Worm (Caenorhabditis elegans) whole organism, mixed stage, embryonic: ENCODE measurements around the gene sru-18.
A peak's percentile ranks its signal among the peaks of the same experiment; 100 is the strongest.

Experiments used
- M03D4.4 ChIP-seq: sonication (generic microtip); optimal IDR thresholded peaks from 2 replicates; lab custom pipeline; 2017; ENCODE audit warnings: mild to moderate bottlenecking, missing genetic modification characterization, missing compliant biosample characterization
- bed-3 ChIP-seq: fragments of 200-800 bp; sonication (Bioruptor generic); optimal IDR thresholded peaks from 3 replicates; lab custom pipeline; 2018; ENCODE audit warnings: mild to moderate bottlenecking, missing genetic modification characterization, moderate library complexity, missing compliant biosample characterization
- blmp-1 ChIP-seq: fragments of 150-350 bp; optimal IDR thresholded peaks from 2 replicates; lab custom pipeline; 2014; ENCODE audit warnings: missing biosample characterization, missing genetic modification characterization
- ceh-39 ChIP-seq: fragments of 150-350 bp; optimal IDR thresholded peaks from 2 replicates; lab custom pipeline; 2014; ENCODE audit warnings: missing biosample characterization, missing genetic modification characterization
- ceh-43 ChIP-seq: fragments of 200-800 bp; sonication (Bioruptor generic); optimal IDR thresholded peaks from 2 replicates; lab custom pipeline; 2018; ENCODE audit warnings: mild to moderate bottlenecking, missing genetic modification characterization, moderate library complexity, missing compliant biosample characterization
- ceh-83 ChIP-seq: fragments of 200-800 bp; sonication (Bioruptor generic); optimal IDR thresholded peaks from 2 replicates; lab custom pipeline; 2018; ENCODE audit warnings: mild to moderate bottlenecking, missing genetic modification characterization, missing compliant biosample characterization
- ces-1 ChIP-seq: fragments of 150-350 bp; optimal IDR thresholded peaks from 2 replicates; lab custom pipeline; 2014; ENCODE audit warnings: missing biosample characterization, missing genetic modification reagents, missing genetic modification characterization
- cnd-1 ChIP-seq: fragments of 200-800 bp; sonication (Bioruptor generic); optimal IDR thresholded peaks from 2 replicates; lab custom pipeline; 2018; ENCODE audit warnings: mild to moderate bottlenecking, missing genetic modification characterization, missing compliant biosample characterization
- drap-1 ChIP-seq: fragments of 200-800 bp; sonication (Bioruptor generic); optimal IDR thresholded peaks from 3 replicates; lab custom pipeline; 2018; ENCODE audit warnings: mild to moderate bottlenecking, missing genetic modification characterization, missing compliant biosample characterization
- elt-1 ChIP-seq: sonication (generic microtip); optimal IDR thresholded peaks from 2 replicates; lab custom pipeline; 2017; ENCODE audit warnings: missing genetic modification characterization, mild to moderate bottlenecking, missing compliant biosample characterization, antibody characterized with exemption, moderate library complexity, borderline replicate concordance; ENCODE audit not compliant: insufficient read depth
- elt-3 ChIP-seq: fragments of 150-350 bp; optimal IDR thresholded peaks from 2 replicates; lab custom pipeline; 2014; ENCODE audit warnings: missing biosample characterization, missing genetic modification characterization
- flh-1 ChIP-seq: fragments of 200-800 bp; sonication (Bioruptor generic); optimal IDR thresholded peaks from 2 replicates; lab custom pipeline; 2018; ENCODE audit warnings: mild to moderate bottlenecking, missing genetic modification characterization, moderate library complexity, missing compliant biosample characterization
- ham-2 ChIP-seq: fragments of 200-800 bp; sonication (Bioruptor generic); optimal IDR thresholded peaks from 2 replicates; lab custom pipeline; 2018; ENCODE audit warnings: mild to moderate bottlenecking, missing genetic modification characterization, missing compliant biosample characterization
- lin-13 ChIP-seq: fragments of 150-350 bp; optimal IDR thresholded peaks from 2 replicates; lab custom pipeline; 2014; ENCODE audit warnings: missing biosample characterization, missing genetic modification characterization
- lin-32 ChIP-seq: fragments of 200-800 bp; sonication (Bioruptor generic); optimal IDR thresholded peaks from 2 replicates; lab custom pipeline; 2018; ENCODE audit warnings: mild to moderate bottlenecking, missing genetic modification characterization, missing compliant biosample characterization
- lsy-2 ChIP-seq: fragments of 150-350 bp; optimal IDR thresholded peaks from 2 replicates; lab custom pipeline; 2014; ENCODE audit warnings: missing biosample characterization, missing genetic modification characterization
- mab-5 ChIP-seq: fragments of 150-350 bp; optimal IDR thresholded peaks from 2 replicates; lab custom pipeline; 2014; ENCODE audit warnings: missing biosample characterization, missing genetic modification characterization
- mep-1 ChIP-seq: fragments of 150-350 bp; optimal IDR thresholded peaks from 2 replicates; lab custom pipeline; 2017; ENCODE audit warnings: missing biosample characterization, missing genetic modification reagents, missing genetic modification characterization, inconsistent platforms
- mls-2 ChIP-seq: sonication (generic microtip); optimal IDR thresholded peaks from 2 replicates; lab custom pipeline; 2016; ENCODE audit warnings: mild to moderate bottlenecking, missing genetic modification characterization, moderate library complexity, missing compliant biosample characterization
- nhr-2 ChIP-seq: fragments of 150-350 bp; optimal IDR thresholded peaks from 2 replicates; lab custom pipeline; 2014; ENCODE audit warnings: missing biosample characterization, missing genetic modification characterization
- nhr-237 ChIP-seq: fragments of 150-350 bp; optimal IDR thresholded peaks from 2 replicates; lab custom pipeline; 2014; ENCODE audit warnings: missing biosample characterization, missing genetic modification characterization
- nhr-28 ChIP-seq: fragments of 150-350 bp; optimal IDR thresholded peaks from 2 replicates; lab custom pipeline; 2014; ENCODE audit warnings: missing biosample characterization, missing genetic modification characterization
- pha-4 ChIP-seq: fragments of 150-350 bp; optimal IDR thresholded peaks from 2 replicates; lab custom pipeline; 2018; ENCODE audit warnings: missing biosample characterization, missing genetic modification reagents, missing genetic modification characterization
- sem-2 ChIP-seq: fragments of 200-800 bp; sonication (Bioruptor generic); optimal IDR thresholded peaks from 2 replicates; lab custom pipeline; 2018; ENCODE audit warnings: mild to moderate bottlenecking, missing genetic modification characterization, missing compliant biosample characterization
- tbx-8 ChIP-seq: fragments of 200-800 bp; sonication (Bioruptor generic); optimal IDR thresholded peaks from 2 replicates; lab custom pipeline; 2018; ENCODE audit warnings: mild to moderate bottlenecking, missing genetic modification characterization, moderate library complexity, missing compliant biosample characterization
- unc-120 ChIP-seq: sonication (generic microtip); optimal IDR thresholded peaks from 2 replicates; lab custom pipeline; 2017; ENCODE audit warnings: missing genetic modification characterization, missing compliant biosample characterization; ENCODE audit not compliant: poor library complexity, severe bottlenecking
- unc-39 ChIP-seq: fragments of 150-350 bp; optimal IDR thresholded peaks from 2 replicates; lab custom pipeline; 2014; ENCODE audit warnings: missing biosample characterization, missing genetic modification characterization
- unc-62 ChIP-seq: fragments of 150-350 bp; optimal IDR thresholded peaks from 2 replicates; lab custom pipeline; 2014; ENCODE audit warnings: missing biosample characterization, missing genetic modification reagents, missing genetic modification characterization
- zip-8 ChIP-seq: fragments of 150-350 bp; optimal IDR thresholded peaks from 2 replicates; lab custom pipeline; 2014; ENCODE audit warnings: missing biosample characterization, missing genetic modification characterization
- ztf-11 ChIP-seq: fragments of 150-350 bp; optimal IDR thresholded peaks from 2 replicates; lab custom pipeline; 2014; ENCODE audit warnings: missing biosample characterization, missing genetic modification characterization

Gene sru-18

DNA sequence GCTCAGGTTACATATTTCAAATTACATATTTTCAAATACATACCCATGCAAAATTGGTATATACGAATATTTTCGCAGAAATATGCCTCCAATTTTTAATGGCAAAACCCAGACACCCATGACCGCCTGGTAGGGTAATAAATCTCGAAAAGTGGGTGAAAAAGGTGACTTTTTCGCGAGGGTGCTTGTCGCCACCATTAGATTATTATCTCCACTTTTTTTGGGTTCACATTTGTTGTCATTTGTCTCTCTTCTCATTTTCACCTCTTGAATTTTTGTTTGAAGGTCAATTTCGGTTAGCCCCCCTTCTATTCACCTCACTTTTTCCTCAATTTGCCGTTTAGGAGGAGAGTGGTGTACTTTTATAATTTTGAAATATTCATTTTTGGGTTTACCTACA is 38.2 kb downstream of the sru-18 start:
- TF ChIP-seq M03D4.4 (no peak), nhr-237 (no peak), tbx-8 (GFP tag; lab: Kevin White, UChicago) (no peak), ceh-43 (GFP tag; lab: Kevin White, UChicago) (no peak), ceh-39 (tag; lab: Kevin White, UChicago) (no peak), unc-62 (GFP tag; lab: Kevin White, UChicago) (no peak), mep-1 (no peak)

DNA sequence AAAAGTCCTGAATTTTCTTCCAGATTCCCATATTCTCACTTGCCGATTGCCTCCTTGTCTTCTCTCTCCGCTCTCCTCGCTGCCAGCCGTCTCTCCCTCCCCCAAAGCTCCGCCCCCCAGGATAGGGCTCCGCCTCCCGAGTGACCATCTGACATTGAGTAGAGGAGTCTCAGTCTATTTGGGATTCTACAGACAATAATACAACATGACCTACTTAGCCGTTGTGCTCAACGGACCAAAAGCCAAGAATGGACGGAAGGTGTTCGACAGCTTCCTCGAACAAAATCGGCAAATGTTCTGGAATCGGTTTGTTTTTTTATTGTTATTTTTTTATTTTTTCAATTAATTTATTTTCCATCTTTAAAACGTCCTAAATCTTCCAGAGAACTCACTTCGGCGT is 40.0 kb downstream of the sru-18 start, which contains the start of gene ham-1:
Gene ham-1 (plus strand): TSS at position 173 of the 400 bp plus-strand sequence.
- TF ChIP-seq elt-1 (tag; lab: Kevin White, UChicago) (no peak), mab-5 (tag; lab: Kevin White, UChicago) (no peak), unc-120 (tag; lab: Kevin White, UChicago) (no peak), elt-3 (no peak), lin-13 (tag; lab: Kevin White, UChicago) (no peak), nhr-237 (no peak), ceh-83 (no peak), ceh-39 (tag; lab: Kevin White, UChicago) (no peak), nhr-28 (tag; lab: Kevin White, UChicago) (no peak), zip-8 (tag; lab: Kevin White, UChicago) (no peak), ceh-43 (GFP tag; lab: Kevin White, UChicago) (no peak)

DNA sequence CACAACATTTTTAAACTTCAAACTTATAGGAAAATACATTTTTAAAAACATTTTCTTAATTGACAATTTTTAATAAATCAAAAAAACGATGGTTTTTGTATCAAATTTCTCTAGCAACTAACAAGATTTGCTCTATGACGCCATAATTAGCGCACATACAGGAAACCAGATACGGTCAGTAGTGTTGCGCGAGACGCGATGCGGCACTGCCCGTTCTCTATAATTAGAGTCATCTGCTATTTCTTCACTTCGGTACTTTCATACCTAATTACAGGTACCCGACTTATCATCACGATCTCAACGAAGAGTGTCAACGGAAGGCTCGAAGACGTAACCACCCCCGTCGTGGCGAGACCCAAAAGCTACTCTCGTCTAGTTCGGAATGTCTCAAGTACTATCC is 42.6 kb downstream of the sru-18 start:
- TF ChIP-seq lsy-2 (tag; lab: Kevin White, UChicago) (no peak), zip-8 (tag; lab: Kevin White, UChicago) (peak; percentile 30), ceh-43 (GFP tag; lab: Kevin White, UChicago) (peak; percentile 39), nhr-2 (tag; lab: Kevin White, UChicago) (peak; percentile 66), mab-5 (tag; lab: Kevin White, UChicago) (no peak)

DNA sequence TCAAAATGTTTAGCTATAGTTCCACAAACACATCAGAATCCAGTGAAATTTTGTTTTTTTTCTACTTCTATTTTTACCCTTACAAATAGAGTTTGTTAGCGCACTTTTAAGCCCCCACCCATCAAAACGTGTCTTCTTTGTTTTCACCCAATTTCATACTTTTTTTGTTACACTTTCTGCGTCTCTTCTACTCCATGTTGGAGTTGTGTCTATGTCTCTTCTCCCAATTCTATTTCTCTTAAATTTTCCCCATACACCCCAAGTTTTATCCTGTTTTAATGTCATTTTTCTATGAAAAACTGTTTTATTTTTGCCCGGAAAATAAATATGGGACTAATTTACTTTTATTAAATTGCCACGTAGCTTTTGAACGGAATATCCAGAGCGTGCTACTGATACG is 43.3 kb downstream of the sru-18 start:
- TF ChIP-seq unc-120 (tag; lab: Kevin White, UChicago): no peak
- TF ChIP-seq ces-1 (GFP tag; lab: Kevin White, UChicago): peak; percentile 57
- TF ChIP-seq, all 35 proteins: peak for 1

DNA sequence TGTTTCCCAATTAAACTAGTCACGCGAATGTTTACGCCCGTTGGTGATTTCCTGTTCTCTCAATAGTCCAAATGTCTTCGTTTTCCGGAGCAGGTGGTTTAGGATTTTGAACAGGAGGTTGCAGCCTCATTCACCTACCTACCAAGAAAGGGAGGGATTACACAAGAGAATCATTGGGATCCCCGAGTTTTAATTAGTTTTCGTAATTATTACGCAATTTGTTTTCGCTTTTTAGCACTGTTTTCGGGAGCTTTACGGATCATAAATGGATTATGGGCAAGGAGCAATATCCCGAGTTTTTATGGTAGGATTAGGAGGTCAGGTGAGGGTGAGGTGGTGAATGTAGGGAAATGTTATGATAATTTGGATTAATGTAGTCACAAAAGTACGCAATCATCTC is 43.8 kb downstream of the sru-18 start:
- TF ChIP-seq M03D4.4 (no peak), lsy-2 (tag; lab: Kevin White, UChicago) (no peak), drap-1 (GFP tag; lab: Kevin White, UChicago) (no peak), nhr-28 (tag; lab: Kevin White, UChicago) (no peak), ceh-43 (GFP tag; lab: Kevin White, UChicago) (peak; percentile 47), mls-2 (tag; lab: Kevin White, UChicago) (peak; percentile 46), zip-8 (tag; lab: Kevin White, UChicago) (peak; percentile 97), mab-5 (tag; lab: Kevin White, UChicago) (no peak), ceh-83 (peak; percentile 44), cnd-1 (peak; percentile 58)
- TF ChIP-seq, all 35 proteins: peak for 5

DNA sequence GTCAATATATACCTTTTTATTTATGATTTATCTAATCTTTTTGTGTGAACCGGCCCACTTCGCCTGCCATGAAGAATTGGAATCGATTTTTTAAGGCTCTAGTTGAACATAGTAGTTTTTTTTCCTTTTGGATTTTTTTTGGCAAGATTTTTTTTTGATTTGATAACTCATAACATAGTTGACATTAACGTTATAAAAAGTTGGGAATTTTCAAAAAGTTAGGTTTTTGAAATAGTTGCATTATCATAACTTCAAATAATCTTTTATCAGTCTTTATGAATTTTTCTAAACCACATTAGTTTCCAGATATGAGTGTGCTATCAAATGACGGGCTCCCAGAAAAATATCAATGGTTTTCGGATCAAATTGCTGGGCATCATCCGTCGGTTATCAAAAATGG is 45.8 kb downstream of the sru-18 start, which contains the start of gene ipmk-1:
Gene ipmk-1 (plus strand): TSS at position 301 of the 400 bp plus-strand sequence.
- TF ChIP-seq sem-2: no peak
- no peak for TF ChIP-seq ztf-11
- TF ChIP-seq ceh-39 (tag; lab: Kevin White, UChicago): no peak
- no peak for TF ChIP-seq pha-4 (tag; lab: Kevin White, UChicago)
- TF ChIP-seq tbx-8 (GFP tag; lab: Kevin White, UChicago): no peak

DNA sequence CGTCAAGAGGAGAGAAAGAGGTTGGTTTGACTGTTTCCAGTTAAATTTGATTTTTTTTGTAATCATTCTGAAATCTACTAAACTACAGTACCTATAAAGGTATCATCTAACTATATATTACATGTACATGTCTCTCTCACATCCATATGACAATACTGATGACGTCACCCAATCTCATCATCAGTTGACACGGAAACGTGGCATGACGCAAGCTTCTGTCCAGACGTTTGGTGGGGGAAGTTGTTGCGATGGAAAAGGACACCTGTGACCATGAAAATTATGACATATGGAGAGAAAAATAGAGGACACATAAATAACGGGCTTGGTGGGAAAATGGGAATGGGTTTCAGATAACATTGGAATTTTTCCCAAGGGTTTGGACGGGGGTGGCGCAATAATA is 47.0 kb downstream of the sru-18 start:
- no peak for TF ChIP-seq blmp-1 (tag; lab: Kevin White, UChicago)
- TF ChIP-seq nhr-28 (tag; lab: Kevin White, UChicago): no peak
- peak; percentile 46 for TF ChIP-seq unc-62 (GFP tag; lab: Kevin White, UChicago)
- no peak for TF ChIP-seq ceh-43 (GFP tag; lab: Kevin White, UChicago)
- peak; percentile 49 for TF ChIP-seq cnd-1
- peak; percentile 97 for TF ChIP-seq zip-8 (tag; lab: Kevin White, UChicago)
- TF ChIP-seq flh-1 (GFP tag; lab: Kevin White, UChicago): no peak
- no peak for TF ChIP-seq mls-2 (tag; lab: Kevin White, UChicago)
- TF ChIP-seq lin-32 (GFP tag; lab: Kevin White, UChicago): peak; percentile 43
- no peak for TF ChIP-seq bed-3 (GFP tag; lab: Kevin White, UChicago)
- no peak for TF ChIP-seq lsy-2 (tag; lab: Kevin White, UChicago)
- no peak for TF ChIP-seq lin-13 (tag; lab: Kevin White, UChicago)
- TF ChIP-seq pha-4 (tag; lab: Kevin White, UChicago): no peak
- TF ChIP-seq nhr-2 (tag; lab: Kevin White, UChicago): peak; percentile 87
- TF ChIP-seq unc-39: no peak
- TF ChIP-seq mep-1: no peak
- no peak for TF ChIP-seq ham-2 (GFP tag; lab: Kevin White, UChicago)
- TF ChIP-seq ceh-83: no peak
- TF ChIP-seq M03D4.4: no peak
